Fruit fly (Drosophila melanogaster): ENCODE data around the gene disco-r.

disco-r gene

dm6 chrX:16140603-16141002 lies 8.2 kb downstream of the disco-r start (continued):
- TF ChIP-seq sr (GFP tag; IDR thresholded peaks at IDR 0.05) (no peak), disco-r (GFP tag; optimal IDR thresholded peaks at IDR 0.05) (peak; percentile 36), crc (GFP tag; optimal IDR thresholded peaks at IDR 0.05) (no peak), CG10959 (GFP tag; IDR thresholded peaks at IDR 0.05) (no peak), CG15479 (GFP tag; optimal IDR thresholded peaks at IDR 0.05) (no peak), Dip2 (GFP tag; IDR thresholded peaks at IDR 0.05) (no peak), CG5953 (GFP tag; IDR thresholded peaks at IDR 0.05) (no peak), CG6854 (GFP tag; optimal IDR thresholded peaks at IDR 0.05) (peak; percentile 21), emc (GFP tag; optimal IDR thresholded peaks at IDR 0.05) (no peak), CG11398 (GFP tag; optimal IDR thresholded peaks at IDR 0.05) (no peak), CG10209 (GFP tag; optimal IDR thresholded peaks at IDR 0.05) (peak; percentile 73), cg (GFP tag; optimal IDR thresholded peaks at IDR 0.05) (no peak), CG12236 (GFP tag; optimal IDR thresholded peaks at IDR 0.05) (peak; percentile 6), vvl (GFP tag; IDR thresholded peaks at IDR 0.05) (no peak), CG17361 (GFP tag; IDR thresholded peaks at IDR 0.05) (peak; percentile 94), pzg (GFP tag; optimal IDR thresholded peaks at IDR 0.05) (no peak), maf-S (GFP tag; optimal IDR thresholded peaks at IDR 0.05) (no peak), twi (tag; optimal IDR thresholded peaks at IDR 0.05) (peak; percentile 28), ken (GFP tag; IDR thresholded peaks at IDR 0.05) (no peak), hb (GFP tag; IDR thresholded peaks at IDR 0.05; ENCODE audit: partially characterized antibody) (no peak), Rx (GFP tag; IDR thresholded peaks at IDR 0.05) (no peak), CG11085 (GFP tag; IDR thresholded peaks at IDR 0.05) (no peak), CG31441 (GFP tag; IDR thresholded peaks at IDR 0.05) (peak; percentile 84), scrt (GFP tag; optimal IDR thresholded peaks at IDR 0.05) (peak; percentile 31), luna (GFP tag; optimal IDR thresholded peaks at IDR 0.05) (no peak), CG8281 (tag; optimal IDR thresholded peaks at IDR 0.05) (peak; percentile 39), klu (GFP tag; IDR thresholded peaks at IDR 0.05) (no peak), CoRest (tag; optimal IDR thresholded peaks at IDR 0.05) (peak; percentile 87), CG31365 (tag; optimal IDR thresholded peaks at IDR 0.05) (no peak), Tbp (GFP tag; optimal IDR thresholded peaks at IDR 0.05) (no peak), eyg (GFP tag; optimal IDR thresholded peaks at IDR 0.05) (no peak), pros (GFP tag; optimal IDR thresholded peaks at IDR 0.05) (no peak), pita (GFP tag; optimal IDR thresholded peaks at IDR 0.05) (no peak), Gug (GFP tag; IDR thresholded peaks at IDR 0.05) (no peak), CG17385 (GFP tag; optimal IDR thresholded peaks at IDR 0.05) (peak; percentile 69), CG16779 (GFP tag; IDR thresholded peaks at IDR 0.05) (no peak), CG9215 (GFP tag; IDR thresholded peaks at IDR 0.05) (no peak), CG16813 (GFP tag; IDR thresholded peaks at IDR 0.05; ENCODE audit: partially characterized antibody) (no peak), CG43689 (GFP tag; IDR thresholded peaks at IDR 0.05) (no peak), Dp (GFP tag; optimal IDR thresholded peaks at IDR 0.05) (no peak), CG4730 (GFP tag; IDR thresholded peaks at IDR 0.05) (0 out of 2 replicates have a peak, but pooled peaks have one; percentile 20), CG2129 (GFP tag; IDR thresholded peaks at IDR 0.05; ENCODE audit: partially characterized antibody) (no peak), Mes4 (GFP tag; optimal IDR thresholded peaks at IDR 0.05) (peak; percentile 4), CG11695 (GFP tag; IDR thresholded peaks at IDR 0.05) (peak; percentile 68), HLH3B (GFP tag; IDR thresholded peaks at IDR 0.05) (0 out of 2 replicates have a peak, but pooled peaks have one; percentile 30), CG18599 (GFP tag; optimal IDR thresholded peaks at IDR 0.05) (peak; percentile 52), Max (GFP tag; optimal IDR thresholded peaks at IDR 0.05) (peak; percentile 10), esg (GFP tag; conservative IDR thresholded peaks at IDR 0.05) (no peak; the same call in 1 of the 2 replicates), CG34224 (GFP tag; IDR thresholded peaks at IDR 0.05; ENCODE audit: partially characterized antibody) (no peak), tna (GFP tag; IDR thresholded peaks at IDR 0.05; ENCODE audit: partially characterized antibody) (no peak), h (optimal IDR thresholded peaks at IDR 0.05) (no peak), HLHmδ (GFP tag; optimal IDR thresholded peaks at IDR 0.05) (no peak)

Data from whole organism, embryonic.